Fruit fly (Drosophila melanogaster) whole organism, embryonic: ENCODE measurements around the gene brm.

ENCODE experiments used
- ATbp ChIP-seq: fragments of 200-800 bp; sonication (Bioruptor generic); optimal IDR thresholded peaks from 2 replicates; lab custom pipeline; 2017; ENCODE audit warnings: missing biosample characterization, mild to moderate bottlenecking, missing genetic modification characterization, missing genetic modification reagents
- Ada2b ChIP-seq: fragments of 200-800 bp; sonication (Bioruptor generic); IDR thresholded peaks from 2 replicates; pipeline ENCODE4 v1.3.6; 2022; ENCODE audit warnings: missing biosample characterization, missing genetic modification characterization
- Asciz ChIP-seq: fragments of 200-800 bp; sonication (Bioruptor generic); optimal IDR thresholded peaks from 2 replicates; lab custom pipeline; 2017; ENCODE audit warnings: missing biosample characterization, mild to moderate bottlenecking, missing genetic modification characterization, missing genetic modification reagents
- CG10979 ChIP-seq: fragments of 200-800 bp; sonication (Bioruptor generic); optimal IDR thresholded peaks from 2 replicates; lab custom pipeline; 2018; ENCODE audit warnings: missing biosample characterization, mild to moderate bottlenecking, missing genetic modification characterization, moderate library complexity
- CG11456 ChIP-seq: fragments of 200-800 bp; sonication (Bioruptor generic); IDR thresholded peaks from 3 replicates; pipeline ENCODE4 v1.3.6; 2022; ENCODE audit warnings: missing biosample characterization, missing genetic modification characterization
- CG1233 ChIP-seq: fragments of 200-800 bp; sonication (Bioruptor generic); optimal IDR thresholded peaks from 4 replicates; lab custom pipeline; 2018; ENCODE audit warnings: missing biosample characterization, mild to moderate bottlenecking, missing genetic modification characterization
- CG13424 ChIP-seq: fragments of 200-800 bp; sonication (Bioruptor generic); optimal IDR thresholded peaks from 2 replicates; lab custom pipeline; 2019; ENCODE audit warnings: missing biosample characterization, mild to moderate bottlenecking, missing genetic modification characterization, moderate library complexity
- CG14050 ChIP-seq: fragments of 200-800 bp; sonication (Bioruptor generic); IDR thresholded peaks from 3 replicates; pipeline ENCODE4 v1.3.6; 2022; ENCODE audit warnings: missing biosample characterization, missing genetic modification characterization
- CG1529 ChIP-seq: fragments of 200-800 bp; sonication (Bioruptor generic); optimal IDR thresholded peaks from 3 replicates; lab custom pipeline; 2018; ENCODE audit warnings: missing biosample characterization, missing genetic modification characterization
- CG15601 ChIP-seq: fragments of 200-800 bp; sonication (Bioruptor generic); optimal IDR thresholded peaks from 3 replicates; lab custom pipeline; 2019; ENCODE audit warnings: missing biosample characterization, mild to moderate bottlenecking, missing genetic modification characterization, moderate library complexity
- CG16813 ChIP-seq: fragments of 200-800 bp; sonication (Bioruptor generic); IDR thresholded peaks from 3 replicates; pipeline ENCODE4 v1.3.6; 2022; ENCODE audit warnings: missing biosample characterization, missing genetic modification characterization; ENCODE audit not compliant: partially characterized antibody
- CG18599 ChIP-seq: fragments of 200-800 bp; sonication (Bioruptor generic); optimal IDR thresholded peaks from 3 replicates; lab custom pipeline; 2017; ENCODE audit warnings: missing biosample characterization, missing genetic modification characterization, mild to moderate bottlenecking, moderate library complexity, missing genetic modification reagents
- CG2120 ChIP-seq: fragments of 200-800 bp; sonication (Bioruptor generic); optimal IDR thresholded peaks from 3 replicates; lab custom pipeline; 2016; ENCODE audit warnings: missing biosample characterization, missing genetic modification characterization
- CG2199 ChIP-seq: fragments of 200-800 bp; sonication (Bioruptor generic); IDR thresholded peaks from 3 replicates; pipeline ENCODE4 v1.3.6; 2022; ENCODE audit warnings: missing biosample characterization, missing genetic modification characterization
- CG2889 ChIP-seq: fragments of 200-800 bp; sonication (Bioruptor generic); IDR thresholded peaks from 3 replicates; pipeline ENCODE4 v1.3.6; 2022; ENCODE audit warnings: missing biosample characterization, missing genetic modification characterization
- CG32532 ChIP-seq: fragments of 200-800 bp; sonication (Bioruptor generic); IDR thresholded peaks from 2 replicates; pipeline ENCODE4 v1.3.6; 2022; ENCODE audit warnings: missing biosample characterization, missing genetic modification characterization
- CG33557 ChIP-seq: fragments of 200-800 bp; sonication (Bioruptor generic); optimal IDR thresholded peaks from 2 replicates; lab custom pipeline; 2019; ENCODE audit warnings: missing biosample characterization, mild to moderate bottlenecking, missing genetic modification characterization, moderate library complexity
- CG5180 ChIP-seq: fragments of 200-800 bp; sonication (Bioruptor generic); optimal IDR thresholded peaks from 3 replicates; lab custom pipeline; 2017; ENCODE audit warnings: missing biosample characterization, missing genetic modification characterization, mild to moderate bottlenecking, moderate library complexity, missing genetic modification reagents
- CG6254 ChIP-seq: fragments of 200-800 bp; sonication (Bioruptor generic); optimal IDR thresholded peaks from 3 replicates; lab custom pipeline; 2017; ENCODE audit warnings: mild to moderate bottlenecking, missing biosample characterization, missing genetic modification reagents, missing genetic modification characterization
- CG9797 ChIP-seq: fragments of 200-800 bp; sonication (Bioruptor generic); optimal IDR thresholded peaks from 3 replicates; lab custom pipeline; 2018; ENCODE audit warnings: missing biosample characterization, mild to moderate bottlenecking, missing genetic modification characterization
- Camta ChIP-seq: fragments of 200-800 bp; sonication (Bioruptor generic); optimal IDR thresholded peaks from 2 replicates; lab custom pipeline; 2016; ENCODE audit warnings: missing biosample characterization, missing genetic modification characterization
- Deaf1 ChIP-seq: fragments of 200-800 bp; optimal IDR thresholded peaks from 3 replicates; lab custom pipeline; 2019; ENCODE audit warnings: missing biosample characterization, mild to moderate bottlenecking, missing genetic modification characterization, moderate library complexity
- Dfd ChIP-seq, 2 experiments: fragments of >200 bp; optimal IDR thresholded peaks; 2 replicates each; lab custom pipeline; 2017; ENCODE audit warnings: missing biosample characterization in 2 of 2, missing genetic modification characterization in 2 of 2
- Dll ChIP-seq: fragments of 200-800 bp; sonication (Bioruptor generic); IDR thresholded peaks from 4 replicates; pipeline ENCODE4 v1.3.6; 2022; ENCODE audit warnings: missing biosample characterization, missing genetic modification characterization; ENCODE audit not compliant: partially characterized antibody
- Gsc ChIP-seq: fragments of 200-800 bp; sonication (Bioruptor generic); IDR thresholded peaks from 2 replicates; pipeline ENCODE4 v1.3.6; 2022; ENCODE audit warnings: missing biosample characterization, missing genetic modification characterization
- HHEX ChIP-seq: fragments of 200-800 bp; sonication (Bioruptor generic); optimal IDR thresholded peaks from 3 replicates; lab custom pipeline; 2017; ENCODE audit warnings: missing biosample characterization, mild to moderate bottlenecking, missing genetic modification characterization, missing genetic modification reagents
- HLHmδ ChIP-seq: fragments of 200-800 bp; sonication (Bioruptor generic); optimal IDR thresholded peaks from 2 replicates; lab custom pipeline; 2018; ENCODE audit warnings: missing biosample characterization, mild to moderate bottlenecking, missing genetic modification characterization, moderate library complexity
- MESR4 ChIP-seq: fragments of 200-800 bp; sonication (Bioruptor generic); optimal IDR thresholded peaks from 2 replicates; lab custom pipeline; 2018; ENCODE audit warnings: missing biosample characterization, mild to moderate bottlenecking, missing genetic modification characterization, moderate library complexity
- ac ChIP-seq: fragments of 200-800 bp; sonication (Bioruptor generic); optimal IDR thresholded peaks from 3 replicates; lab custom pipeline; 2017; ENCODE audit warnings: missing biosample characterization, mild to moderate bottlenecking, missing genetic modification characterization
- aop ChIP-seq: fragments of 200-800 bp; sonication (Bioruptor generic); IDR thresholded peaks from 2 replicates; pipeline ENCODE4 v1.3.6; 2022; ENCODE audit warnings: missing biosample characterization, missing genetic modification characterization
- ato ChIP-seq: fragments of 200-800 bp; sonication (Bioruptor generic); IDR thresholded peaks from 2 replicates; pipeline ENCODE4 v1.3.6; 2022; ENCODE audit warnings: missing biosample characterization, missing genetic modification characterization; ENCODE audit not compliant: partially characterized antibody
- az2 ChIP-seq: fragments of 200-800 bp; sonication (Bioruptor generic); optimal IDR thresholded peaks from 3 replicates; lab custom pipeline; 2016; ENCODE audit warnings: missing biosample characterization, missing genetic modification characterization
- bsh ChIP-seq, 2 experiments: fragments of 200-800 bp; sonication (Bioruptor generic); optimal IDR thresholded peaks; 2 replicates each; lab custom pipeline; 2017 to 2018; ENCODE audit warnings: mild to moderate bottlenecking in 2 of 2, missing biosample characterization in 2 of 2, missing genetic modification characterization in 2 of 2, moderate library complexity in 1 of 2
- chm ChIP-seq: fragments of 200-800 bp; sonication (Bioruptor generic); IDR thresholded peaks from 2 replicates; pipeline ENCODE4 v1.3.6; 2022; ENCODE audit warnings: missing biosample characterization, missing genetic modification characterization
- ems ChIP-seq: fragments of 200-800 bp; sonication (Bioruptor generic); optimal IDR thresholded peaks from 3 replicates; lab custom pipeline; 2016; ENCODE audit warnings: missing biosample characterization, missing genetic modification characterization
- exex ChIP-seq: fragments of 200-800 bp; sonication (Bioruptor generic); optimal IDR thresholded peaks from 4 replicates; lab custom pipeline; 2018; ENCODE audit warnings: missing biosample characterization, mild to moderate bottlenecking, missing genetic modification characterization, moderate library complexity
- fd64A ChIP-seq: fragments of 200-800 bp; sonication (Bioruptor generic); optimal IDR thresholded peaks from 3 replicates; lab custom pipeline; 2018; ENCODE audit warnings: missing biosample characterization, mild to moderate bottlenecking, missing genetic modification characterization
- fu2 ChIP-seq: fragments of 200-800 bp; sonication (Bioruptor generic); optimal IDR thresholded peaks from 2 replicates; lab custom pipeline; 2016; ENCODE audit warnings: missing biosample characterization, missing genetic modification characterization
- grn ChIP-seq: fragments of 200-800 bp; sonication (Bioruptor generic); optimal IDR thresholded peaks from 3 replicates; lab custom pipeline; 2017; ENCODE audit warnings: missing biosample characterization, missing genetic modification characterization
- nau ChIP-seq: fragments of 200-800 bp; sonication (Bioruptor generic); optimal IDR thresholded peaks from 3 replicates; lab custom pipeline; 2017; ENCODE audit warnings: missing biosample characterization, mild to moderate bottlenecking, missing genetic modification characterization, missing genetic modification reagents
- nom ChIP-seq: fragments of 200-800 bp; sonication (Bioruptor generic); optimal IDR thresholded peaks from 2 replicates; lab custom pipeline; 2017; ENCODE audit warnings: missing biosample characterization, missing genetic modification characterization, mild to moderate bottlenecking, moderate library complexity, missing genetic modification reagents
- pho ChIP-seq: fragments of 200-800 bp; sonication (Bioruptor generic); optimal IDR thresholded peaks from 2 replicates; lab custom pipeline; 2016; ENCODE audit warnings: missing biosample characterization, missing genetic modification characterization
- pnt ChIP-seq: fragments of 200-800 bp; sonication (Bioruptor generic); optimal IDR thresholded peaks from 3 replicates; lab custom pipeline; 2016; ENCODE audit warnings: missing biosample characterization, missing genetic modification characterization
- ranshi ChIP-seq: fragments of 200-800 bp; sonication (Bioruptor generic); IDR thresholded peaks from 2 replicates; pipeline ENCODE4 v1.3.6; 2022; ENCODE audit warnings: missing biosample characterization, missing genetic modification characterization
- rib ChIP-seq: fragments of 200-800 bp; sonication (Bioruptor generic); IDR thresholded peaks from 2 replicates; pipeline ENCODE4 v1.3.6; 2022; ENCODE audit warnings: missing biosample characterization, missing genetic modification characterization
- scrt ChIP-seq: fragments of 200-800 bp; sonication (Bioruptor generic); optimal IDR thresholded peaks from 2 replicates; lab custom pipeline; 2018; ENCODE audit warnings: missing biosample characterization, mild to moderate bottlenecking, missing genetic modification characterization, moderate library complexity
- slbo ChIP-seq: fragments of 200-800 bp; sonication (Bioruptor generic); IDR thresholded peaks from 2 replicates; pipeline ENCODE4 v1.3.6; 2022; ENCODE audit warnings: missing biosample characterization, missing genetic modification characterization
- sqz ChIP-seq: fragments of 200-800 bp; sonication (Bioruptor generic); optimal IDR thresholded peaks from 3 replicates; lab custom pipeline; 2018; ENCODE audit warnings: missing biosample characterization, mild to moderate bottlenecking, missing genetic modification characterization
- zfh2 ChIP-seq: fragments of 200-800 bp; sonication (Bioruptor generic); optimal IDR thresholded peaks from 2 replicates; lab custom pipeline; 2016; ENCODE audit warnings: missing biosample characterization, missing genetic modification characterization

brm gene

DNA sequence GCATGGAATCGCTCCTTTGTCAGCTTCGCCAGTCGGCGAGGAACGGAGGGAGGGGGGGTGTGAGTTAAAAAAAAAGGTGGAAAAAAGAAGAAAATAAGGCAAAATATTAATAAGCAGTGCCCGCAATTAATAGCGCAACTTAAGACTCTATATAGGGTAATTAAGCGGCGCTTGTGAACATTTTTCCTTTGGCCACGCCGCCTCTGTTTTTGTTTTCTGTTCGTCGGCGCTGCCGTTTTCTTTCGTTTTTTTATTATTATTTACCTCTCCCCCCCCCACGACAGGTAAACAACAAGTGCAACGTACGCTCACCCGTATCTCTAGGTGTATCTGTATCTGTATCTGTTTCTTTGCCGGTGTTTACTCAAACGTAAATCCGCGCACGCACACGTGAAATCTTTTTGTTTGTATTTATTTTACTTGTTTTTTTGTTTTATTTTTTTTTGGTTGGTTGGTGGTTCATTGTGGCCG, 44.5 kb upstream of the brm start (continued):
- TF ChIP-seq ato (GFP tag; lab: Robert Waterston, UW) (no peak), aop (no peak), pho (GFP tag; lab: Kevin White, UChicago) (no peak), sqz (GFP tag; lab: Kevin White, UChicago) (peak; percentile 96), CG13424 (tag; lab: Kevin White, UChicago) (peak; percentile 37), CG1529 (GFP tag; lab: Kevin White, UChicago) (peak; percentile 26), CG10979 (tag; lab: Kevin White, UChicago) (peak; percentile 10), CG2199 (GFP tag; lab: Robert Waterston, UW) (0 out of 3 replicates have a peak, but pooled peaks have one; percentile 55), MESR4 (GFP tag; lab: Kevin White, UChicago) (no peak), rib (GFP tag; lab: Robert Waterston, UW) (peak; percentile 70; the same call in 1 of the 2 replicates), CG2889 (GFP tag; lab: Robert Waterston, UW) (0 out of 3 replicates have a peak, but pooled peaks have one; percentile 19), HHEX (GFP tag; lab: Kevin White, UChicago) (peak; percentile 62), Gsc (no peak), fd64A (GFP tag; lab: Kevin White, UChicago) (peak; percentile 80), Asciz (peak; percentile 78), exex (no peak), Dfd (GFP tag; optimal IDR thresholded peaks at IDR 0.05; lab: Kevin White, UChicago) (no peak), CG15601 (tag; lab: Kevin White, UChicago) (peak; percentile 65), Ada2b (0 out of 2 replicates have a peak, but pooled peaks have one; percentile 18), CG16813 (GFP tag; lab: Robert Waterston, UW) (no peak), CG33557 (peak; percentile 53), Dll (GFP tag; lab: Robert Waterston, UW) (0 out of 4 replicates have a peak, but pooled peaks have one; percentile 13), ranshi (GFP tag; lab: Robert Waterston, UW) (no peak), ems (GFP tag; lab: Kevin White, UChicago) (peak; percentile 13), CG11456 (GFP tag; lab: Robert Waterston, UW) (0 out of 3 replicates have a peak, but pooled peaks have one; percentile 39), CG32532 (peak; percentile 41; the same call in 1 of the 2 replicates), scrt (peak; percentile 13), ac (GFP tag; lab: Kevin White, UChicago) (peak; percentile 74), bsh (GFP tag; optimal IDR thresholded peaks at IDR 0.05; lab: Kevin White, UChicago) (peak in 1 of 2 experiments; percentile 35), CG5180 (peak; percentile 64), nau (GFP tag; lab: Kevin White, UChicago) (peak; percentile 62), az2 (GFP tag; lab: Kevin White, UChicago) (peak; percentile 19), grn (GFP tag; lab: Kevin White, UChicago) (peak; percentile 72), nom (GFP tag; lab: Kevin White, UChicago) (peak; percentile 76), slbo (GFP tag; lab: Robert Waterston, UW) (peak; percentile 68), ATbp (GFP tag; lab: Kevin White, UChicago) (peak; percentile 69), chm (GFP tag; lab: Robert Waterston, UW) (no peak), HLHmδ (peak; percentile 68), zfh2 (GFP tag; lab: Kevin White, UChicago) (peak; percentile 4), pnt (GFP tag; lab: Kevin White, UChicago) (peak; percentile 7), CG14050 (GFP tag; lab: Robert Waterston, UW) (0 out of 3 replicates have a peak, but pooled peaks have one; percentile 14), fu2 (GFP tag; lab: Kevin White, UChicago) (no peak), CG1233 (peak; percentile 33), CG18599 (GFP tag; lab: Kevin White, UChicago) (peak; percentile 7), CG2120 (peak; percentile 44), Camta (GFP tag; lab: Kevin White, UChicago) (peak; percentile 64), Deaf1 (peak; percentile 8), CG9797 (GFP tag; lab: Kevin White, UChicago) (peak; percentile 0), CG6254 (peak; percentile 16)
